Worm (Caenorhabditis elegans) whole organism, young adult: ENCODE measurements around the gene gcy-20.

Experiments used
- B0019.2 ChIP-seq: fragments of 200-800 bp; sonication (Bioruptor generic); conservative IDR thresholded peaks from 2 replicates; pipeline ENCODE4 v1.3.6; 2022; ENCODE audit warnings: missing genetic modification reagents, missing genetic modification characterization, missing compliant biosample characterization
- B0035.1 ChIP-seq: sonication (generic microtip); optimal IDR thresholded peaks from 2 replicates; lab custom pipeline; 2016; ENCODE audit warnings: missing genetic modification characterization, mild to moderate bottlenecking, missing compliant biosample characterization, missing genotype, missing genetic modification reagents
- B0261.1 ChIP-seq: sonication (generic microtip); optimal IDR thresholded peaks from 2 replicates; lab custom pipeline; 2016; ENCODE audit warnings: mild to moderate bottlenecking, missing genetic modification characterization, moderate library complexity, missing compliant biosample characterization
- D2030.7 ChIP-seq: fragments of 200-800 bp; sonication (Bioruptor generic); IDR thresholded peaks from 2 replicates; pipeline ENCODE4 v1.3.6; 2022; ENCODE audit warnings: missing genetic modification reagents, missing genetic modification characterization, missing compliant biosample characterization
- F23B12.7 ChIP-seq: sonication (generic microtip); optimal IDR thresholded peaks from 2 replicates; lab custom pipeline; 2017; ENCODE audit warnings: missing genetic modification characterization, mild to moderate bottlenecking, missing compliant biosample characterization, antibody characterized with exemption, moderate library complexity; ENCODE audit not compliant: insufficient read depth
- F33H1.4 ChIP-seq: fragments of 200-800 bp; sonication (Bioruptor generic); IDR thresholded peaks from 2 replicates; pipeline ENCODE4 v1.3.6; 2022; ENCODE audit warnings: missing genetic modification reagents, missing genetic modification characterization, missing compliant biosample characterization
- F37B4.10 ChIP-seq: fragments of 200-800 bp; sonication (Bioruptor generic); IDR thresholded peaks from 2 replicates; pipeline ENCODE4 v1.3.6; 2022; ENCODE audit warnings: missing genetic modification characterization, missing compliant biosample characterization
- F39B2.1 ChIP-seq: fragments of 200-800 bp; sonication (Bioruptor generic); IDR thresholded peaks from 2 replicates; pipeline ENCODE4 v1.3.6; 2022; ENCODE audit warnings: missing genetic modification reagents, missing genetic modification characterization, missing compliant biosample characterization
- F55B11.4 ChIP-seq: sonication (generic microtip); optimal IDR thresholded peaks from 2 replicates; lab custom pipeline; 2016; ENCODE audit warnings: missing compliant biosample characterization, missing genetic modification characterization, borderline replicate concordance; ENCODE audit not compliant: insufficient read depth
- T26A5.8 ChIP-seq: sonication (generic microtip); optimal IDR thresholded peaks from 2 replicates; lab custom pipeline; 2016; ENCODE audit warnings: missing genetic modification characterization, missing compliant biosample characterization
- Y53G8AR.9 ChIP-seq: fragments of 200-800 bp; sonication (Bioruptor generic); conservative IDR thresholded peaks from 2 replicates; pipeline ENCODE4 v1.3.6; 2022; ENCODE audit warnings: missing genetic modification reagents, missing genetic modification characterization, missing compliant biosample characterization
- Y95B8A.8 ChIP-seq: fragments of 200-800 bp; sonication (Bioruptor generic); IDR thresholded peaks from 2 replicates; pipeline ENCODE4 v1.3.6; 2022; ENCODE audit warnings: missing genetic modification reagents, missing genetic modification characterization, missing compliant biosample characterization
- ZK185.1 ChIP-seq: sonication (generic microtip); optimal IDR thresholded peaks from 2 replicates; lab custom pipeline; 2016; ENCODE audit warnings: mild to moderate bottlenecking, missing genetic modification characterization, missing compliant biosample characterization; ENCODE audit not compliant: poor library complexity, severe bottlenecking
- athp-1 ChIP-seq: sonication (generic microtip); optimal IDR thresholded peaks from 2 replicates; lab custom pipeline; 2017; ENCODE audit warnings: mild to moderate bottlenecking, missing genetic modification characterization, missing compliant biosample characterization
- attf-3 ChIP-seq: fragments of 200-800 bp; sonication (Bioruptor generic); conservative IDR thresholded peaks from 2 replicates; pipeline ENCODE4 v1.3.6; 2022; ENCODE audit warnings: missing genetic modification reagents, missing genetic modification characterization, missing compliant biosample characterization
- attf-6 ChIP-seq: fragments of 200-800 bp; sonication (Bioruptor generic); IDR thresholded peaks from 2 replicates; pipeline ENCODE4 v1.3.6; 2022; ENCODE audit warnings: missing genetic modification reagents, missing genetic modification characterization, missing compliant biosample characterization
- bed-1 ChIP-seq: fragments of 200-800 bp; sonication (Bioruptor generic); IDR thresholded peaks from 2 replicates; pipeline ENCODE4 v1.3.6; 2022; ENCODE audit warnings: missing genetic modification reagents, missing genetic modification characterization, missing compliant biosample characterization
- ceh-100 ChIP-seq: fragments of 200-800 bp; sonication (Bioruptor generic); IDR thresholded peaks from 2 replicates; pipeline ENCODE4 v1.3.6; 2022; ENCODE audit warnings: missing genetic modification reagents, missing genetic modification characterization, missing compliant biosample characterization
- die-1 ChIP-seq: sonication (generic microtip); optimal IDR thresholded peaks from 2 replicates; lab custom pipeline; 2016; ENCODE audit warnings: missing genotype, mild to moderate bottlenecking, missing genetic modification characterization, missing compliant biosample characterization
- efl-1 ChIP-seq: fragments of 150-350 bp; optimal IDR thresholded peaks from 2 replicates; lab custom pipeline; 2014; ENCODE audit warnings: missing biosample characterization, missing genetic modification reagents, missing genetic modification characterization
- egl-18 ChIP-seq: fragments of 200-800 bp; sonication (Bioruptor generic); IDR thresholded peaks from 2 replicates; pipeline ENCODE4 v1.3.6; 2022; ENCODE audit warnings: missing genetic modification reagents, missing genetic modification characterization, missing compliant biosample characterization
- egl-44 ChIP-seq: fragments of 200-800 bp; sonication (Bioruptor generic); IDR thresholded peaks from 2 replicates; pipeline ENCODE4 v1.3.6; 2022; ENCODE audit warnings: missing genetic modification reagents, missing genetic modification characterization, missing compliant biosample characterization
- egrh-3 ChIP-seq: fragments of 200-800 bp; sonication (Bioruptor generic); IDR thresholded peaks from 2 replicates; pipeline ENCODE4 v1.3.6; 2022; ENCODE audit warnings: missing genetic modification reagents, missing genetic modification characterization, missing compliant biosample characterization
- gei-17 ChIP-seq: fragments of 200-800 bp; sonication (Bioruptor generic); optimal IDR thresholded peaks from 2 replicates; lab custom pipeline; 2018; ENCODE audit warnings: mild to moderate bottlenecking, missing genetic modification characterization, missing compliant biosample characterization
- hlh-26 ChIP-seq: fragments of 200-800 bp; sonication (Bioruptor generic); conservative IDR thresholded peaks from 2 replicates; pipeline ENCODE4 v1.3.6; 2022; ENCODE audit warnings: missing genetic modification reagents, missing genetic modification characterization, missing compliant biosample characterization
- hrde-1 ChIP-seq: sonication (generic microtip); optimal IDR thresholded peaks from 2 replicates; lab custom pipeline; 2016; ENCODE audit warnings: missing genetic modification characterization, mild to moderate bottlenecking, missing compliant biosample characterization, moderate library complexity, missing genotype, missing genetic modification reagents, borderline replicate concordance
- lin-26 ChIP-seq: fragments of 200-800 bp; sonication (Bioruptor generic); IDR thresholded peaks from 2 replicates; pipeline ENCODE4 v1.3.6; 2022; ENCODE audit warnings: missing genetic modification reagents, missing genetic modification characterization, missing compliant biosample characterization
- lin-40 ChIP-seq: sonication (generic microtip); optimal IDR thresholded peaks from 2 replicates; lab custom pipeline; 2016; ENCODE audit warnings: missing genetic modification characterization, mild to moderate bottlenecking, missing compliant biosample characterization, missing genotype, missing genetic modification reagents
- lir-1 ChIP-seq: fragments of 200-800 bp; sonication (Bioruptor generic); conservative IDR thresholded peaks from 2 replicates; pipeline ENCODE4 v1.3.6; 2022; ENCODE audit warnings: missing genetic modification reagents, missing genetic modification characterization, missing compliant biosample characterization
- lsy-27 ChIP-seq: sonication (generic microtip); optimal IDR thresholded peaks from 2 replicates; lab custom pipeline; 2017; ENCODE audit warnings: missing genetic modification characterization, mild to moderate bottlenecking, missing compliant biosample characterization, antibody characterized with exemption, missing genotype, borderline replicate concordance; ENCODE audit not compliant: insufficient read depth
- madf-8 ChIP-seq: fragments of 200-800 bp; sonication (Bioruptor generic); conservative IDR thresholded peaks from 2 replicates; pipeline ENCODE4 v1.3.6; 2022; ENCODE audit warnings: missing genetic modification reagents, missing genetic modification characterization, missing compliant biosample characterization
- mxl-1 ChIP-seq: sonication (generic microtip); optimal IDR thresholded peaks from 2 replicates; lab custom pipeline; 2016; ENCODE audit warnings: missing genetic modification characterization, missing compliant biosample characterization
- nfyb-1 ChIP-seq: fragments of 200-800 bp; sonication (Bioruptor generic); IDR thresholded peaks from 2 replicates; pipeline ENCODE4 v1.3.6; 2022; ENCODE audit warnings: missing genetic modification reagents, missing genetic modification characterization, missing compliant biosample characterization
- nhr-120 ChIP-seq: fragments of 200-800 bp; sonication (Bioruptor generic); IDR thresholded peaks from 2 replicates; pipeline ENCODE4 v1.3.6; 2022; ENCODE audit warnings: missing genetic modification characterization, missing compliant biosample characterization
- nhr-179 ChIP-seq: sonication (generic microtip); optimal IDR thresholded peaks from 2 replicates; lab custom pipeline; 2016; ENCODE audit warnings: mild to moderate bottlenecking, missing genetic modification characterization, missing compliant biosample characterization
- nhr-27 ChIP-seq: fragments of 200-800 bp; sonication (Bioruptor generic); optimal IDR thresholded peaks from 2 replicates; lab custom pipeline; 2018; ENCODE audit warnings: mild to moderate bottlenecking, missing genetic modification characterization, moderate library complexity, missing compliant biosample characterization
- pha-4 ChIP-seq: fragments of 150-350 bp; sonication (generic microtip); optimal IDR thresholded peaks from 2 replicates; lab custom pipeline; 2014; ENCODE audit warnings: missing biosample characterization, missing genetic modification reagents, missing genetic modification characterization
- repo-1 ChIP-seq: sonication (generic microtip); optimal IDR thresholded peaks from 2 replicates; lab custom pipeline; 2017; ENCODE audit warnings: mild to moderate bottlenecking, missing genetic modification characterization, missing compliant biosample characterization
- sdz-38 ChIP-seq: sonication (generic microtip); optimal IDR thresholded peaks from 2 replicates; lab custom pipeline; 2016; ENCODE audit warnings: missing genotype, missing genetic modification characterization, missing compliant biosample characterization
- snpc-1.1 ChIP-seq: sonication (generic microtip); optimal IDR thresholded peaks from 2 replicates; lab custom pipeline; 2017; ENCODE audit warnings: missing genetic modification characterization, mild to moderate bottlenecking, missing compliant biosample characterization, antibody characterized with exemption, moderate library complexity, missing genotype, missing genetic modification reagents; ENCODE audit not compliant: insufficient read depth
- snpc-4 ChIP-seq, 5 experiments: fragments of 150-350 bp in 1 of 5; sonication (generic microtip) in 4 of 5; optimal IDR thresholded peaks; 2 replicates each; lab custom pipeline; 2014 to 2018; ENCODE audit warnings: missing genetic modification characterization in 5 of 5, missing biosample characterization in 3 of 5, antibody characterized with exemption in 2 of 5, mild to moderate bottlenecking in 2 of 5, missing compliant biosample characterization in 2 of 5, missing genotype in 2 of 5, moderate library complexity in 2 of 5, missing genetic modification reagents in 1 of 5
- unc-130 ChIP-seq: sonication (generic microtip); optimal IDR thresholded peaks from 2 replicates; lab custom pipeline; 2016; ENCODE audit warnings: missing genetic modification reagents, missing genetic modification characterization, missing compliant biosample characterization
- unc-62 ChIP-seq: fragments of 150-350 bp; optimal IDR thresholded peaks from 2 replicates; lab custom pipeline; 2014; ENCODE audit warnings: missing biosample characterization, missing genetic modification reagents, missing genetic modification characterization
- xnd-1 ChIP-seq: sonication (generic microtip); optimal IDR thresholded peaks from 2 replicates; lab custom pipeline; 2016; ENCODE audit warnings: missing genotype, missing genetic modification reagents, missing genetic modification characterization, missing compliant biosample characterization
- zfh-2 ChIP-seq: fragments of 200-800 bp; sonication (Bioruptor generic); conservative IDR thresholded peaks from 2 replicates; pipeline ENCODE4 v1.3.6; 2022; ENCODE audit warnings: missing genetic modification reagents, missing genetic modification characterization, missing compliant biosample characterization
- ztf-26 ChIP-seq: sonication (generic microtip); optimal IDR thresholded peaks from 2 replicates; lab custom pipeline; 2017; ENCODE audit warnings: missing genetic modification characterization, missing compliant biosample characterization

Gene gcy-20

ce11 chrV:16225524-16226116 is 28.0 kb downstream of the gcy-20 start:
- TF ChIP-seq nhr-120, result no peak
- 0 out of 2 replicates have a peak, but pooled peaks have one; percentile 28 for TF ChIP-seq egrh-3 (GFP tag; lab: Robert Waterston, UW)
- TF ChIP-seq egl-18 (GFP tag; lab: Robert Waterston, UW), result no peak
- no peak for TF ChIP-seq B0035.1 (tag; lab: Kevin White, UChicago)
- TF ChIP-seq F37B4.10 (GFP tag; lab: Robert Waterston, UW), result no peak
- peak; percentile 82 for TF ChIP-seq lin-26 (GFP tag; lab: Robert Waterston, UW)
- no peak for TF ChIP-seq sdz-38 (tag; lab: Kevin White, UChicago)
- TF ChIP-seq D2030.7 (GFP tag; lab: Robert Waterston, UW), result peak; percentile 76
- TF ChIP-seq die-1 (tag; lab: Kevin White, UChicago), result peak; percentile 45
- no peak for TF ChIP-seq T26A5.8 (tag; lab: Kevin White, UChicago)
- TF ChIP-seq Y53G8AR.9, result 0 out of 2 replicates have a peak, but pooled peaks have one; percentile 44
- peak; percentile 21 for TF ChIP-seq B0261.1 (tag; lab: Kevin White, UChicago)
- TF ChIP-seq nhr-27 (tag; lab: Kevin White, UChicago), result no peak
- no peak for TF ChIP-seq efl-1 (GFP tag; lab: Kevin White, UChicago)
- TF ChIP-seq gei-17, result no peak
- TF ChIP-seq ceh-100, result peak; percentile 40; the same call in 1 of the 2 replicates
- TF ChIP-seq repo-1 (tag; lab: Kevin White, UChicago), result no peak
- no peak for TF ChIP-seq F39B2.1 (GFP tag; lab: Robert Waterston, UW)
- TF ChIP-seq attf-6, result peak; percentile 96
- no peak for TF ChIP-seq pha-4 (tag; lab: Kevin White, UChicago)
- TF ChIP-seq nfyb-1 (GFP tag; lab: Robert Waterston, UW), result peak; percentile 42; the same call in 1 of the 2 replicates
- no peak for TF ChIP-seq lin-40
- TF ChIP-seq bed-1 (GFP tag; lab: Robert Waterston, UW), result no peak
- no peak for TF ChIP-seq mxl-1 (tag; lab: Kevin White, UChicago)
- no peak for TF ChIP-seq hlh-26 (GFP tag; lab: Robert Waterston, UW)
- TF ChIP-seq lsy-27 (tag; lab: Kevin White, UChicago), result peak; percentile 21
- TF ChIP-seq F33H1.4 (GFP tag; lab: Robert Waterston, UW), result peak; percentile 14; the same call in 1 of the 2 replicates
- no peak for TF ChIP-seq B0019.2 (GFP tag; lab: Robert Waterston, UW)
- TF ChIP-seq unc-62, result no peak
- TF ChIP-seq ZK185.1 (tag; lab: Kevin White, UChicago), result no peak
- TF ChIP-seq F55B11.4 (tag; lab: Kevin White, UChicago), result no peak
- TF ChIP-seq attf-3 (GFP tag; lab: Robert Waterston, UW), result no peak
- no peak for TF ChIP-seq lir-1 (GFP tag; lab: Robert Waterston, UW)
- TF ChIP-seq xnd-1 (tag; lab: Kevin White, UChicago), result peak; percentile 24
- TF ChIP-seq snpc-4 (GFP tag; optimal IDR thresholded peaks at IDR 0.05; lab: Kevin White, UChicago), result peak; percentile 89
- peak; percentile 82 to 97 (median 92) for TF ChIP-seq snpc-4 (tag; optimal IDR thresholded peaks at IDR 0.05; lab: Kevin White, UChicago)
- 0 out of 2 replicates have a peak, but pooled peaks have one; percentile 52 for TF ChIP-seq egl-44
- no peak for TF ChIP-seq Y95B8A.8
- 0 out of 2 replicates have a peak, but pooled peaks have one; percentile 11 for TF ChIP-seq madf-8
- no peak for TF ChIP-seq nhr-179 (tag; lab: Kevin White, UChicago)
- TF ChIP-seq athp-1 (tag; lab: Kevin White, UChicago), result no peak
- peak; percentile 92 for TF ChIP-seq snpc-1.1 (tag; lab: Kevin White, UChicago)
- peak; percentile 52 for TF ChIP-seq F23B12.7
- peak; percentile 13 for TF ChIP-seq unc-130 (GFP tag; lab: Kevin White, UChicago)
- TF ChIP-seq zfh-2 (GFP tag; lab: Robert Waterston, UW), result 0 out of 2 replicates have a peak, but pooled peaks have one; percentile 20
- TF ChIP-seq ztf-26 (tag; lab: Kevin White, UChicago), result no peak
- TF ChIP-seq hrde-1 (tag; lab: Kevin White, UChicago), result no peak
